Worm (Caenorhabditis elegans) whole organism, L4 larva: Measurements from ENCODE around the gene peb-1.
A peak's percentile ranks its signal among the peaks of the same experiment; 100 is the strongest.

ENCODE experiments used
- D1046.2 ChIP-seq: fragments of 200-800 bp; sonication (Bioruptor generic); IDR thresholded peaks from 2 replicates; pipeline ENCODE4 v1.3.6; 2022; ENCODE audit warnings: missing genetic modification characterization, missing compliant biosample characterization
- F37D6.2 ChIP-seq: sonication (generic microtip); optimal IDR thresholded peaks from 2 replicates; lab custom pipeline; 2016; ENCODE audit warnings: mild to moderate bottlenecking, missing genetic modification characterization, missing compliant biosample characterization
- F44E2.7 ChIP-seq: fragments of 200-800 bp; sonication (Bioruptor generic); IDR thresholded peaks from 2 replicates; pipeline ENCODE4 v2.1.2; 2022; ENCODE audit warnings: missing genetic modification characterization, missing compliant biosample characterization
- Y75B8A.6 ChIP-seq: fragments of 200-800 bp; sonication (Bioruptor generic); IDR thresholded peaks from 2 replicates; pipeline ENCODE4 v1.3.6; 2022; ENCODE audit warnings: missing genetic modification reagents, missing genetic modification characterization, missing compliant biosample characterization
- ZK337.2 ChIP-seq: fragments of 200-800 bp; sonication (Bioruptor generic); IDR thresholded peaks from 2 replicates; pipeline ENCODE4 v1.3.6; 2022; ENCODE audit warnings: missing genetic modification reagents, missing genetic modification characterization, missing compliant biosample characterization
- ZK546.5 ChIP-seq, 2 experiments: sonication (generic microtip); optimal IDR thresholded peaks; 2 replicates each; lab custom pipeline; 2017; ENCODE audit warnings: missing biosample characterization in 2 of 2, missing genetic modification characterization in 2 of 2
- attf-4 ChIP-seq: sonication (generic microtip); optimal IDR thresholded peaks from 3 replicates; lab custom pipeline; 2017; ENCODE audit warnings: missing biosample characterization, missing genetic modification characterization
- ceh-28 ChIP-seq: fragments of 150-350 bp; optimal IDR thresholded peaks from 2 replicates; lab custom pipeline; 2014; ENCODE audit warnings: missing biosample characterization, missing genetic modification reagents, missing genetic modification characterization
- ceh-32 ChIP-seq: sonication (generic microtip); optimal IDR thresholded peaks from 2 replicates; lab custom pipeline; 2016; ENCODE audit warnings: mild to moderate bottlenecking, missing genetic modification characterization, missing compliant biosample characterization; ENCODE audit not compliant: poor library complexity
- ceh-44 ChIP-seq: fragments of 200-800 bp; sonication (Bioruptor generic); IDR thresholded peaks from 2 replicates; pipeline ENCODE4 v1.3.6; 2022; ENCODE audit warnings: missing genetic modification reagents, missing genetic modification characterization, missing compliant biosample characterization
- ces-1 ChIP-seq: fragments of 150-350 bp; sonication (generic microtip); optimal IDR thresholded peaks from 4 replicates; lab custom pipeline; 2014; ENCODE audit warnings: missing biosample characterization, missing genetic modification reagents, missing genetic modification characterization
- daf-16 ChIP-seq, 3 experiments: sonication (generic microtip); optimal IDR thresholded peaks; 2 replicates each; lab custom pipeline; 2016 to 2017; ENCODE audit warnings: missing genetic modification characterization in 3 of 3, missing genetic modification reagents in 3 of 3, mild to moderate bottlenecking in 2 of 3, missing compliant biosample characterization in 2 of 3, missing biosample characterization in 1 of 3, moderate library complexity in 1 of 3
- dmd-9 ChIP-seq: fragments of 200-800 bp; sonication (Bioruptor generic); IDR thresholded peaks from 2 replicates; pipeline ENCODE4 v1.3.6; 2022; ENCODE audit warnings: missing genetic modification reagents, missing genetic modification characterization, missing compliant biosample characterization
- dpl-1 ChIP-seq: fragments of 150-350 bp; optimal IDR thresholded peaks from 2 replicates; lab custom pipeline; 2014; ENCODE audit warnings: missing biosample characterization, missing genetic modification reagents, missing genetic modification characterization
- dve-1 ChIP-seq: sonication (generic microtip); optimal IDR thresholded peaks from 2 replicates; lab custom pipeline; 2017; ENCODE audit warnings: antibody characterized with exemption, mild to moderate bottlenecking, missing genetic modification characterization, missing compliant biosample characterization; ENCODE audit not compliant: insufficient read depth
- fkh-10 ChIP-seq: fragments of 150-350 bp; optimal IDR thresholded peaks from 2 replicates; lab custom pipeline; 2014; ENCODE audit warnings: missing biosample characterization, missing genetic modification reagents, missing genetic modification characterization
- hlh-11 ChIP-seq: fragments of 200-800 bp; sonication (Bioruptor generic); optimal IDR thresholded peaks from 2 replicates; lab custom pipeline; 2018; ENCODE audit warnings: mild to moderate bottlenecking, missing genetic modification characterization, missing compliant biosample characterization
- hlh-30 ChIP-seq: sonication (generic microtip); optimal IDR thresholded peaks from 2 replicates; lab custom pipeline; 2017; ENCODE audit warnings: antibody characterized with exemption, mild to moderate bottlenecking, missing genetic modification characterization, missing compliant biosample characterization; ENCODE audit not compliant: insufficient read depth
- hmg-1.1 ChIP-seq: fragments of 200-800 bp; sonication (Bioruptor generic); IDR thresholded peaks from 2 replicates; pipeline ENCODE4 v1.3.6; 2022; ENCODE audit warnings: missing genetic modification reagents, missing genetic modification characterization, missing compliant biosample characterization
- jun-1 ChIP-seq: fragments of 150-350 bp; optimal IDR thresholded peaks from 2 replicates; lab custom pipeline; 2014; ENCODE audit warnings: missing biosample characterization, missing genetic modification reagents, missing genetic modification characterization
- lin-15B ChIP-seq: fragments of 150-350 bp; sonication (generic microtip); optimal IDR thresholded peaks from 3 replicates; lab custom pipeline; 2014; ENCODE audit warnings: missing biosample characterization, missing genetic modification characterization
- lin-39 ChIP-seq: fragments of 150-350 bp; optimal IDR thresholded peaks from 2 replicates; lab custom pipeline; 2014; ENCODE audit warnings: missing biosample characterization, missing genetic modification reagents, missing genetic modification characterization
- lsy-2 ChIP-seq, 2 experiments: fragments of 150-350 bp in 1 of 2; sonication (generic microtip) in 1 of 2; optimal IDR thresholded peaks; 2 replicates each; lab custom pipeline; 2014 to 2017; ENCODE audit warnings: missing biosample characterization in 2 of 2, missing genetic modification characterization in 2 of 2
- mep-1 ChIP-seq: fragments of 150-350 bp; sonication (generic microtip); optimal IDR thresholded peaks from 3 replicates; lab custom pipeline; 2014; ENCODE audit warnings: missing biosample characterization, missing genetic modification characterization
- nhr-10 ChIP-seq: fragments of 150-350 bp; optimal IDR thresholded peaks from 2 replicates; lab custom pipeline; 2014; ENCODE audit warnings: missing biosample characterization, missing genetic modification characterization
- nhr-28 ChIP-seq: fragments of 150-350 bp; optimal IDR thresholded peaks from 2 replicates; lab custom pipeline; 2014; ENCODE audit warnings: missing biosample characterization, missing genetic modification characterization
- php-3 ChIP-seq: fragments of 200-800 bp; sonication (Bioruptor generic); IDR thresholded peaks from 2 replicates; pipeline ENCODE4 v1.3.6; 2022; ENCODE audit warnings: missing genetic modification reagents, missing genetic modification characterization, missing compliant biosample characterization
- pqm-1 ChIP-seq: sonication (generic microtip); optimal IDR thresholded peaks from 2 replicates; lab custom pipeline; 2017; ENCODE audit warnings: missing biosample characterization, missing genetic modification characterization
- rbr-2 ChIP-seq: sonication (generic microtip); optimal IDR thresholded peaks from 2 replicates; lab custom pipeline; 2016; ENCODE audit warnings: missing genotype, missing genetic modification characterization, missing compliant biosample characterization
- set-16 ChIP-seq: fragments of 200-800 bp; sonication (Bioruptor generic); IDR thresholded peaks from 2 replicates; pipeline ENCODE4 v1.3.6; 2022; ENCODE audit warnings: missing genetic modification reagents, missing genetic modification characterization, missing compliant biosample characterization
- skn-1 ChIP-seq: fragments of 150-350 bp; optimal IDR thresholded peaks from 2 replicates; lab custom pipeline; 2014; ENCODE audit warnings: missing biosample characterization, missing genetic modification characterization
- snpc-1.2 ChIP-seq: fragments of 200-800 bp; sonication (Bioruptor generic); IDR thresholded peaks from 2 replicates; pipeline ENCODE4 v1.3.6; 2022; ENCODE audit warnings: missing genetic modification reagents, missing genetic modification characterization, missing compliant biosample characterization
- spr-3 ChIP-seq: fragments of 200-800 bp; sonication (Bioruptor generic); optimal IDR thresholded peaks from 2 replicates; lab custom pipeline; 2018; ENCODE audit warnings: mild to moderate bottlenecking, missing genetic modification characterization, missing compliant biosample characterization
- unc-62 ChIP-seq, 3 experiments: fragments of 150-350 bp in 1 of 3; sonication (generic microtip); optimal IDR thresholded peaks in 2 of 3; peaks in 1 of 3; 1 replicate in 1 of 3; 2 replicates in 2 of 3; lab custom pipeline; 2014 to 2017; ENCODE audit warnings: missing biosample characterization in 3 of 3, missing genetic modification characterization in 3 of 3, missing genetic modification reagents in 3 of 3, missing genotype in 1 of 3
- zfp-3 ChIP-seq: fragments of 200-800 bp; sonication (Bioruptor generic); conservative IDR thresholded peaks from 2 replicates; pipeline ENCODE4 v1.3.6; 2022; ENCODE audit warnings: missing genetic modification reagents, missing genetic modification characterization, missing compliant biosample characterization
- ztf-11 ChIP-seq: fragments of 150-350 bp; optimal IDR thresholded peaks from 2 replicates; lab custom pipeline; 2014; ENCODE audit warnings: missing biosample characterization, missing genetic modification characterization

Gene peb-1

ce11 chrX:2190740-2191139 lies 20.1 kb upstream of the peb-1 start:
- TF ChIP-seq hmg-1.1 (GFP tag; lab: Robert Waterston, UW) (no peak), F37D6.2 (tag; lab: Kevin White, UChicago) (no peak), ztf-11 (tag; lab: Kevin White, UChicago) (no peak), pqm-1 (tag; lab: Kevin White, UChicago) (no peak), D1046.2 (GFP tag; lab: Robert Waterston, UW) (no peak), spr-3 (GFP tag; lab: Kevin White, UChicago) (no peak), fkh-10 (GFP tag; lab: Kevin White, UChicago) (no peak), nhr-28 (tag; lab: Kevin White, UChicago) (no peak), lsy-2 (tag; optimal IDR thresholded peaks at IDR 0.05; lab: Kevin White, UChicago) (no peak), snpc-1.2 (GFP tag; lab: Robert Waterston, UW) (no peak), set-16 (no peak)

ce11 chrX:2191925-2192554 lies 18.8 kb upstream of the peb-1 start, which contains the start of gene gap-1:
gap-1 (plus strand) TSS chrX:2192504.
- no peak for TF ChIP-seq mep-1 (tag; lab: Kevin White, UChicago)
- TF ChIP-seq Y75B8A.6 (GFP tag; lab: Robert Waterston, UW), result no peak
- TF ChIP-seq ces-1 (GFP tag; lab: Kevin White, UChicago), result peak; percentile 92
- TF ChIP-seq hlh-11 (tag; lab: Kevin White, UChicago), result no peak
- TF ChIP-seq unc-62 (GFP tag; optimal IDR thresholded peaks at IDR 0.05 in 1 of 2; lab: Kevin White, UChicago), result peak in 1 of 2 experiments; percentile 64
- TF ChIP-seq unc-62 (tag; optimal IDR thresholded peaks at IDR 0.05; lab: Kevin White, UChicago), result no peak
- TF ChIP-seq nhr-28 (tag; lab: Kevin White, UChicago), result no peak
- no peak for TF ChIP-seq dmd-9 (GFP tag; lab: Robert Waterston, UW)
- peak; percentile 88 for TF ChIP-seq fkh-10 (GFP tag; lab: Kevin White, UChicago)
- TF ChIP-seq rbr-2 (tag; lab: Kevin White, UChicago), result peak; percentile 24
- no peak for TF ChIP-seq attf-4 (tag; lab: Kevin White, UChicago)
- no peak for TF ChIP-seq ceh-28 (tag; lab: Kevin White, UChicago)
- peak; percentile 38 for TF ChIP-seq ceh-32
- no peak for TF ChIP-seq zfp-3 (GFP tag; lab: Robert Waterston, UW)
- TF ChIP-seq, all 104 proteins: peak for 5

- no peak for TF ChIP-seq hlh-30 (tag; lab: Kevin White, UChicago)
- TF ChIP-seq F44E2.7 (GFP tag; lab: Robert Waterston, UW), result no peak
- no peak for TF ChIP-seq spr-3 (GFP tag; lab: Kevin White, UChicago)
- TF ChIP-seq dve-1, result no peak
- no peak for TF ChIP-seq jun-1
- no peak for TF ChIP-seq ZK337.2
- no peak for TF ChIP-seq snpc-1.2 (GFP tag; lab: Robert Waterston, UW)
- TF ChIP-seq ceh-44 (GFP tag; lab: Robert Waterston, UW), result no peak
- no peak for TF ChIP-seq daf-16 (GFP tag; optimal IDR thresholded peaks at IDR 0.05; lab: Kevin White, UChicago)
- no peak for TF ChIP-seq daf-16 (tag; optimal IDR thresholded peaks at IDR 0.05; lab: Kevin White, UChicago)
- TF ChIP-seq dpl-1, result no peak
- no peak for TF ChIP-seq nhr-10 (tag; lab: Kevin White, UChicago)
- TF ChIP-seq lin-39 (tag; lab: Kevin White, UChicago), result no peak
- no peak for TF ChIP-seq skn-1 (tag; lab: Kevin White, UChicago)
- TF ChIP-seq lin-15B (tag; lab: Kevin White, UChicago), result no peak
- no peak for TF ChIP-seq ZK546.5 (tag; optimal IDR thresholded peaks at IDR 0.05; lab: Kevin White, UChicago)
- no peak for TF ChIP-seq dmd-9 (GFP tag; lab: Robert Waterston, UW)
- TF ChIP-seq php-3, result no peak
- TF ChIP-seq attf-4 (tag; lab: Kevin White, UChicago), result no peak
Observed at ce11 chrX:2197444-2197843, 13.4 kb upstream of the peb-1 start.
